Fruit fly (Drosophila melanogaster) ovary, adult (tissue): ENCODE measurements around the gene CG33172.
A peak's percentile ranks its signal among the peaks of the same experiment; 100 is the strongest.
"Not testable (repeated sequence)": the region's sequence is repeated elsewhere in the genome, so short reads cannot be mapped to it uniquely, and the experiment has no call there.

ENCODE experiments used
- CG17801 ChIP-seq: fragments of 200-800 bp; optimal IDR thresholded peaks from 2 replicates; lab custom pipeline; 2019; ENCODE audit warnings: missing biosample characterization, mild to moderate bottlenecking, missing genetic modification characterization, moderate library complexity; ENCODE audit not compliant: partially characterized antibody

The CG33172 gene

dm6 chrX:15760447-15761297, 8.8 kb upstream of the CG33172 start, which contains the start of the genes Graf and mRpL3:
Gene Graf, minus strand, starts transcription at chrX:15760733.
Gene mRpL3, plus strand, starts transcription at chrX:15761248.
- TF ChIP-seq CG17801 (GFP tag; lab: Kevin White, UChicago), result no peak

dm6 chrX:15761298-15761640, 8.2 kb upstream of the CG33172 start:
- TF ChIP-seq CG17801 (GFP tag; lab: Kevin White, UChicago), result no peak

dm6 chrX:15762723-15763122, 6.7 kb upstream of the CG33172 start, which contains the start of gene Polr3A:
Gene Polr3A, plus strand, starts transcription at chrX:15762956.
- no peak for TF ChIP-seq CG17801 (GFP tag; lab: Kevin White, UChicago)

dm6 chrX:15766395-15766866, 3.0 kb upstream of the CG33172 start, which contains the start of gene CG8952:
Gene CG8952, minus strand, starts transcription at chrX:15766445.
- no peak for TF ChIP-seq CG17801 (GFP tag; lab: Kevin White, UChicago)

- TF ChIP-seq CG17801 (GFP tag; lab: Kevin White, UChicago), result no peak
Observed at dm6 chrX:15772663-15773062, 3.2 kb downstream of the CG33172 start, which contains the start of gene CG43672. Gene CG43672, plus strand, starts transcription at chrX:15772963.

- TF ChIP-seq CG17801 (GFP tag; lab: Kevin White, UChicago), result no peak
Observed at dm6 chrX:15778846-15779245, 9.4 kb downstream of the CG33172 start, which contains the start of gene CG43673. Gene CG43673, plus strand, starts transcription at chrX:15779146.

dm6 chrX:15783610-15784009, 14.1 kb downstream of the CG33172 start, which contains the start of gene Efhc1.1:
Gene Efhc1.1, minus strand, starts transcription at chrX:15783710.
- no peak for TF ChIP-seq CG17801 (GFP tag; lab: Kevin White, UChicago)

- peak; percentile 25 for TF ChIP-seq CG17801 (GFP tag; lab: Kevin White, UChicago)
Observed at dm6 chrX:15785429-15786239, 16.2 kb downstream of the CG33172 start, which contains the start of the genes Paf-AHalpha and mRpS30. Gene Paf-AHalpha, minus strand, starts transcription at chrX:15785583. Gene mRpS30, plus strand, starts transcription at chrX:15786047.

dm6 chrX:15786242-15786641, 16.8 kb downstream of the CG33172 start:
- no peak for TF ChIP-seq CG17801 (GFP tag; lab: Kevin White, UChicago)

- TF ChIP-seq CG17801 (GFP tag; lab: Kevin White, UChicago), result peak; percentile 28
Observed at dm6 chrX:15788235-15789187, 19.0 kb downstream of the CG33172 start, which contains the start of gene Rhp. Gene Rhp, plus strand, starts transcription at chrX:15788897.

dm6 chrX:15795951-15796443, 26.5 kb downstream of the CG33172 start, which contains the start of gene sordd1:
Gene sordd1, minus strand, starts transcription at chrX:15796028.
- not testable (repeated sequence) for TF ChIP-seq CG17801 (GFP tag; lab: Kevin White, UChicago)

- TF ChIP-seq CG17801 (GFP tag; lab: Kevin White, UChicago), result not testable (repeated sequence)
Observed at dm6 chrX:15799085-15799557, 29.7 kb downstream of the CG33172 start, which contains the start of the genes sordd2 and CG15602. Gene sordd2, minus strand, starts transcription at chrX:15799162. Gene CG15602, plus strand, starts transcription at chrX:15799426.
